Worm (Caenorhabditis elegans) whole organism, L3 larva: ENCODE data around the gene T03E6.8.

Source experiments
- ZK546.5 ChIP-seq: sonication (generic microtip); optimal IDR thresholded peaks from 2 replicates; lab custom pipeline; 2017; ENCODE audit warnings: missing biosample characterization, missing genetic modification characterization
- fkh-10 ChIP-seq: sonication (generic microtip); optimal IDR thresholded peaks from 2 replicates; lab custom pipeline; 2017; ENCODE audit warnings: missing biosample characterization, missing genetic modification reagents, missing genetic modification characterization
- hmg-11 ChIP-seq: sonication (generic microtip); optimal IDR thresholded peaks from 2 replicates; lab custom pipeline; 2016; ENCODE audit warnings: missing genetic modification characterization, missing compliant biosample characterization
- mdl-1 ChIP-seq: fragments of 150-350 bp; optimal IDR thresholded peaks from 2 replicates; lab custom pipeline; 2014; ENCODE audit warnings: missing biosample characterization, missing genetic modification characterization
- nhr-237 ChIP-seq: fragments of 150-350 bp; optimal IDR thresholded peaks from 2 replicates; lab custom pipeline; 2014; ENCODE audit warnings: missing biosample characterization, missing genetic modification characterization
- nhr-77 ChIP-seq: fragments of 150-350 bp; optimal IDR thresholded peaks from 2 replicates; lab custom pipeline; 2014; ENCODE audit warnings: missing biosample characterization, missing genetic modification characterization
- ztf-4 ChIP-seq: fragments of 150-350 bp; optimal IDR thresholded peaks from 2 replicates; lab custom pipeline; 2014; ENCODE audit warnings: missing biosample characterization, missing genetic modification characterization

DNA sequence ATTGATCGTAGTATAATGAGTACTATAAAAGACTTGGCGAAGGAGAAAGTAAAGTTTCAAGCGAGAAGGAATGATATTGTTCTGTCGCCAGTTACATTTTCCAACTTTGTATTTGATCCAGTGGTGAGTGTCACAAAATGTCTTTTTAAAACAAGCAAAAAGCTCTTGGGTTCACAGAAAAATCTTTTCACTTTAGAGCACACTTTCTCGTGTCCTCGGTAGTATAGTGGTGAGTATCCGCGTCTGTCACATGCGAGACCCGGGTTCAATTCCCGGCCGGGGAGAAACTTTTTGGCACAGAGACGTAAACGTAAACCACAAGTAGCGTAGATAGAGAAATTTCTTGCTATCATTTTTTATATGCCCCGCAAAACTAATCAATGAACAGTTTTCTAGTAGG, 37.4 kb upstream of the T03E6.8 start:
- TF ChIP-seq nhr-237 (tag; lab: Kevin White, UChicago) (no peak), mdl-1 (tag; lab: Kevin White, UChicago) (no peak), fkh-10 (GFP tag; lab: Kevin White, UChicago) (no peak), ztf-4 (tag; lab: Kevin White, UChicago) (no peak), hmg-11 (no peak), ZK546.5 (tag; lab: Kevin White, UChicago) (no peak), nhr-77 (tag; lab: Kevin White, UChicago) (no peak)
